Fruit fly (Drosophila melanogaster): Measurements from ENCODE around the gene CG43446.
A peak's percentile ranks its signal among the peaks of the same experiment; 100 is the strongest.

Gene CG43446

dm6 chr3R:21017464-21018080 lies 29.8 kb upstream of the CG43446 start, which contains the start of gene Rlip:
Gene Rlip, plus strand, starts transcription at chr3R:21017684.
- TF ChIP-seq rn (GFP tag; IDR thresholded peaks at IDR 0.05): peak; percentile 74
- TF ChIP-seq EcR (GFP tag; optimal IDR thresholded peaks at IDR 0.05): no peak
- peak; percentile 78; the same call in 1 of the 2 replicates for TF ChIP-seq Ets98B (GFP tag; IDR thresholded peaks at IDR 0.05)
- TF ChIP-seq Pif1B (GFP tag; optimal IDR thresholded peaks at IDR 0.05): peak; percentile 50
- peak; percentile 63 for TF ChIP-seq CG14655 (GFP tag; optimal IDR thresholded peaks at IDR 0.05)
- no peak for TF ChIP-seq CG34367 (tag; optimal IDR thresholded peaks at IDR 0.05)
- TF ChIP-seq CG13204 (GFP tag; optimal IDR thresholded peaks at IDR 0.05): no peak
- TF ChIP-seq gl (tag; optimal IDR thresholded peaks at IDR 0.05): peak; percentile 37
- TF ChIP-seq CG8301 (tag; optimal IDR thresholded peaks at IDR 0.05): peak; percentile 41
- peak; percentile 42 for TF ChIP-seq D1 (tag; optimal IDR thresholded peaks at IDR 0.05)
- 0 out of 2 replicates have a peak, but pooled peaks have one; percentile 32 for TF ChIP-seq CG32121 (GFP tag; IDR thresholded peaks at IDR 0.05)
- TF ChIP-seq CG4496 (GFP tag; IDR thresholded peaks at IDR 0.05): peak; percentile 89
- peak; percentile 50 for TF ChIP-seq CG8159 (tag; optimal IDR thresholded peaks at IDR 0.05)
- TF ChIP-seq fd96Ca (GFP tag; IDR thresholded peaks at IDR 0.05): peak; percentile 84
- TF ChIP-seq CG17806 (tag; optimal IDR thresholded peaks at IDR 0.05): no peak

- TF ChIP-seq Pif1A (GFP tag; optimal IDR thresholded peaks at IDR 0.05) (peak; percentile 1), gl (tag; optimal IDR thresholded peaks at IDR 0.05) (no peak), CG34367 (tag; optimal IDR thresholded peaks at IDR 0.05) (no peak)
These were observed 27.9 kb upstream of the CG43446 start, which contains the start of gene CG5697 for dm6 chr3R:21015636-21016035. Gene CG5697, plus strand, starts transcription at chr3R:21015949.

dm6 chr3R:21013780-21014179 lies 26.0 kb upstream of the CG43446 start:
- TF ChIP-seq Pif1B (GFP tag; optimal IDR thresholded peaks at IDR 0.05): no peak
- TF ChIP-seq CG14655 (GFP tag; optimal IDR thresholded peaks at IDR 0.05): no peak
- TF ChIP-seq fd96Ca (GFP tag; IDR thresholded peaks at IDR 0.05): no peak
- no peak for TF ChIP-seq Pif1A (GFP tag; optimal IDR thresholded peaks at IDR 0.05)
- TF ChIP-seq D1 (tag; optimal IDR thresholded peaks at IDR 0.05): no peak
- no peak for TF ChIP-seq EcR (GFP tag; optimal IDR thresholded peaks at IDR 0.05)
- TF ChIP-seq rn (GFP tag; IDR thresholded peaks at IDR 0.05): no peak
- no peak for TF ChIP-seq CG17806 (tag; optimal IDR thresholded peaks at IDR 0.05)
- TF ChIP-seq gl (tag; optimal IDR thresholded peaks at IDR 0.05): no peak
- TF ChIP-seq CG4496 (GFP tag; IDR thresholded peaks at IDR 0.05): no peak

- no peak for TF ChIP-seq CG4496 (GFP tag; IDR thresholded peaks at IDR 0.05)
- no peak for TF ChIP-seq CG34367 (tag; optimal IDR thresholded peaks at IDR 0.05)
- TF ChIP-seq CG32121 (GFP tag; IDR thresholded peaks at IDR 0.05): no peak
- no peak for TF ChIP-seq D1 (tag; optimal IDR thresholded peaks at IDR 0.05)
- TF ChIP-seq CG15710 (tag; optimal IDR thresholded peaks at IDR 0.05): no peak
- TF ChIP-seq EcR (GFP tag; optimal IDR thresholded peaks at IDR 0.05): no peak
- TF ChIP-seq Ets98B (GFP tag; IDR thresholded peaks at IDR 0.05): no peak
- TF ChIP-seq Pif1A (GFP tag; optimal IDR thresholded peaks at IDR 0.05): no peak
These were observed 19.2 kb upstream of the CG43446 start, which contains the start of gene Alp5 for dm6 chr3R:21006967-21007366. Gene Alp5, minus strand, starts transcription at chr3R:21006990.

- TF ChIP-seq CG9948 (tag; optimal IDR thresholded peaks at IDR 0.05): no peak
- TF ChIP-seq D1 (tag; optimal IDR thresholded peaks at IDR 0.05): no peak
- no peak for TF ChIP-seq EcR (GFP tag; optimal IDR thresholded peaks at IDR 0.05)
- TF ChIP-seq CG32121 (GFP tag; IDR thresholded peaks at IDR 0.05): no peak
- TF ChIP-seq fd96Ca (GFP tag; IDR thresholded peaks at IDR 0.05): no peak
- TF ChIP-seq CG15710 (tag; optimal IDR thresholded peaks at IDR 0.05): no peak
- no peak for TF ChIP-seq CG8159 (tag; optimal IDR thresholded peaks at IDR 0.05)
- no peak for TF ChIP-seq gl (tag; optimal IDR thresholded peaks at IDR 0.05)
- no peak for TF ChIP-seq Pif1A (GFP tag; optimal IDR thresholded peaks at IDR 0.05)
These were observed 13.4 kb upstream of the CG43446 start for dm6 chr3R:21001123-21001522.

- TF ChIP-seq CG13204 (GFP tag; optimal IDR thresholded peaks at IDR 0.05) (no peak), gl (tag; optimal IDR thresholded peaks at IDR 0.05) (no peak), CG15710 (tag; optimal IDR thresholded peaks at IDR 0.05) (no peak), CG4496 (GFP tag; IDR thresholded peaks at IDR 0.05) (no peak), D1 (tag; optimal IDR thresholded peaks at IDR 0.05) (no peak), Snoo (tag; optimal IDR thresholded peaks at IDR 0.05) (no peak), CG8301 (tag; optimal IDR thresholded peaks at IDR 0.05) (no peak)
These were observed 10.6 kb upstream of the CG43446 start for dm6 chr3R:20998319-20998718.

dm6 chr3R:20990409-20990808 lies 2.7 kb upstream of the CG43446 start:
- TF ChIP-seq Pif1A (GFP tag; optimal IDR thresholded peaks at IDR 0.05) (no peak), CG10348 (GFP tag; IDR thresholded peaks at IDR 0.05) (no peak), Snoo (tag; optimal IDR thresholded peaks at IDR 0.05) (no peak), CG17806 (tag; optimal IDR thresholded peaks at IDR 0.05) (no peak), EcR (GFP tag; optimal IDR thresholded peaks at IDR 0.05) (no peak)

Measured in whole organism, pupa.